Worm (Caenorhabditis elegans): ENCODE measurements around the gene rps-29.
A peak's percentile ranks its signal among the peaks of the same experiment; 100 is the strongest.

rps-29 gene

ce11 chrIII:794984-795596 lies 990 bp downstream of the rps-29 start, which contains the start of gene trpp-11 (continued):
- TF ChIP-seq somi-1 (GFP tag; optimal IDR thresholded peaks at IDR 0.05) (no peak), lin-26 (GFP tag; IDR thresholded peaks at IDR 0.05) (peak; percentile 56)

- TF ChIP-seq ama-1 (optimal IDR thresholded peaks at IDR 0.05): no peak
- no peak for TF ChIP-seq ama-1 (GFP tag; optimal IDR thresholded peaks at IDR 0.05)
- TF ChIP-seq F33H1.4 (GFP tag; IDR thresholded peaks at IDR 0.05): no peak
- TF ChIP-seq ceh-40 (GFP tag; IDR thresholded peaks at IDR 0.05): no peak
- no peak for TF ChIP-seq lin-54 (GFP tag; optimal IDR thresholded peaks at IDR 0.05)
- no peak for TF ChIP-seq unc-130 (GFP tag; optimal IDR thresholded peaks at IDR 0.05)
- no peak for TF ChIP-seq unc-62 (GFP tag; optimal IDR thresholded peaks at IDR 0.05)
- no peak for TF ChIP-seq D2030.7 (GFP tag; IDR thresholded peaks at IDR 0.05)
- TF ChIP-seq C17E4.6 (GFP tag; IDR thresholded peaks at IDR 0.05): no peak
- no peak for TF ChIP-seq lsy-27 (tag; optimal IDR thresholded peaks at IDR 0.05; ENCODE audit: borderline replicate concordance, insufficient read depth)
- TF ChIP-seq let-607 (tag; optimal IDR thresholded peaks at IDR 0.05): no peak
These were observed 3.4 kb downstream of the rps-29 start for ce11 chrIII:797507-797906.

DNA sequence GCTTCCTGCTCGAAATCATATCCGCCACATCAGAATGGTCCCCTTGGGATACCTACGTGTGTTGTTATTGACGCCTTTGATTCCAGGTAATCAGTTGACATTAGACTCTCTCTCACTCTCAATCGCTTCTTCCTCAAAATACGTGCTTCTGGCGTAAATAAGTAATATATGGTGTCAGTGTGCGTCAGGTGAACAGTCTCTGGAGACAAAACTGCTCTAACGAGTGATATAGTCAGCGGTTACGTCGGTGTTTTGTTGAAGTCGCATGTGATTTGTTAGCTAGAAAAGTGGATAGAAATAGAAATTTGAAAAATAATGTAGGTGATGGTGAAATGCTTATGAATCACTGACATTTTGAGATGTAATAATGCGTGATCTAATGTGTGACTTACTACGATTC lies 7.9 kb downstream of the rps-29 start:
- TF ChIP-seq Y56A3A.18 (GFP tag; IDR thresholded peaks at IDR 0.05) (no peak), rcor-1 (GFP tag; IDR thresholded peaks at IDR 0.05) (no peak), egl-18 (GFP tag; IDR thresholded peaks at IDR 0.05) (no peak), Y67H2A.10 (GFP tag; conservative IDR thresholded peaks at IDR 0.05) (no peak), Y53G8AR.9 (GFP tag; conservative IDR thresholded peaks at IDR 0.05) (no peak), lag-1 (GFP tag; IDR thresholded peaks at IDR 0.05) (no peak), F57A8.1 (GFP tag; optimal IDR thresholded peaks at IDR 0.05) (no peak), C17E4.6 (GFP tag; IDR thresholded peaks at IDR 0.05) (no peak), ets-4 (GFP tag; optimal IDR thresholded peaks at IDR 0.05) (no peak), hlh-12 (tag; optimal IDR thresholded peaks at IDR 0.05) (no peak), ekl-4 (GFP tag; IDR thresholded peaks at IDR 0.05) (no peak), mel-28 (tag; optimal IDR thresholded peaks at IDR 0.05; ENCODE audit: borderline replicate concordance) (no peak), F37B4.10 (GFP tag; IDR thresholded peaks at IDR 0.05) (no peak), ztf-18 (tag; optimal IDR thresholded peaks at IDR 0.05) (no peak), ceh-91 (GFP tag; IDR thresholded peaks at IDR 0.05) (no peak), nfya-1 (tag; optimal IDR thresholded peaks at IDR 0.05; ENCODE audit: borderline replicate concordance, insufficient read depth) (no peak)

ce11 chrIII:811544-811943 lies 17.4 kb downstream of the rps-29 start, which contains the start of gene daf-7:
Gene daf-7, plus strand, starts transcription at chrIII:811844.
- TF ChIP-seq nhr-27 (tag; optimal IDR thresholded peaks at IDR 0.05) (no peak), ztf-6 (GFP tag; IDR thresholded peaks at IDR 0.05) (no peak), ceh-40 (GFP tag; IDR thresholded peaks at IDR 0.05) (no peak), snpc-4 (GFP tag; optimal IDR thresholded peaks at IDR 0.05) (no peak), snpc-4 (tag; optimal IDR thresholded peaks at IDR 0.05) (no peak), F23B12.7 (tag; optimal IDR thresholded peaks at IDR 0.05; ENCODE audit: insufficient read depth) (no peak), D2030.7 (GFP tag; IDR thresholded peaks at IDR 0.05) (no peak), ceh-27 (GFP tag; optimal IDR thresholded peaks at IDR 0.05) (no peak), hmg-20 (GFP tag; IDR thresholded peaks at IDR 0.05) (no peak), unc-62 (GFP tag; optimal IDR thresholded peaks at IDR 0.05) (no peak), lir-1 (GFP tag; conservative IDR thresholded peaks at IDR 0.05) (no peak)

Measured in whole organism, young adult.